Fruit fly (Drosophila melanogaster) whole organism, adult: ENCODE measurements around the gene Fas3.
A peak's percentile ranks its signal among the peaks of the same experiment; 100 is the strongest.

Experiments used
- CG11617 ChIP-seq: fragments of 200-800 bp; sonication (Bioruptor generic); optimal IDR thresholded peaks from 2 replicates; lab custom pipeline; 2017; ENCODE audit warnings: mild to moderate bottlenecking, missing biosample characterization, missing genetic modification reagents, missing genetic modification characterization
- CG12768 ChIP-seq: fragments of 200-800 bp; sonication (Bioruptor generic); optimal IDR thresholded peaks from 2 replicates; lab custom pipeline; 2017; ENCODE audit warnings: missing biosample characterization, missing genetic modification characterization, mild to moderate bottlenecking, moderate library complexity, missing genetic modification reagents
- CG14711 ChIP-seq: fragments of 200-800 bp; sonication (Bioruptor generic); optimal IDR thresholded peaks from 2 replicates; lab custom pipeline; 2018; ENCODE audit warnings: missing biosample characterization, mild to moderate bottlenecking, missing genetic modification characterization, moderate library complexity
- CG1620 ChIP-seq: fragments of 200-800 bp; sonication (Bioruptor generic); optimal IDR thresholded peaks from 2 replicates; lab custom pipeline; 2016; ENCODE audit warnings: missing biosample characterization, missing genetic modification characterization
- CG33017 ChIP-seq: fragments of 200-800 bp; sonication (Bioruptor generic); optimal IDR thresholded peaks from 2 replicates; lab custom pipeline; 2018; ENCODE audit warnings: missing biosample characterization, mild to moderate bottlenecking, missing genetic modification characterization, moderate library complexity
- CG5204 ChIP-seq: fragments of 200-800 bp; sonication (Bioruptor generic); optimal IDR thresholded peaks from 2 replicates; lab custom pipeline; 2016; ENCODE audit warnings: missing biosample characterization, missing genetic modification characterization
- CG7045 ChIP-seq: fragments of 200-800 bp; sonication (Bioruptor generic); optimal IDR thresholded peaks from 2 replicates; lab custom pipeline; 2017; ENCODE audit warnings: missing biosample characterization, mild to moderate bottlenecking, missing genetic modification characterization
- CG7101 ChIP-seq: fragments of 200-800 bp; sonication (Bioruptor generic); optimal IDR thresholded peaks from 2 replicates; lab custom pipeline; 2018; ENCODE audit warnings: missing biosample characterization, mild to moderate bottlenecking, missing genetic modification characterization, moderate library complexity
- Clk ChIP-seq: fragments of 200-800 bp; sonication (Bioruptor generic); optimal IDR thresholded peaks from 2 replicates; lab custom pipeline; 2017; ENCODE audit warnings: missing biosample characterization, missing genetic modification characterization
- Crg-1 ChIP-seq: fragments of 200-800 bp; sonication (Bioruptor generic); optimal IDR thresholded peaks from 2 replicates; lab custom pipeline; 2016; ENCODE audit warnings: missing biosample characterization, missing genetic modification characterization
- Hr96 ChIP-seq: fragments of 200-800 bp; sonication (Bioruptor generic); optimal IDR thresholded peaks from 2 replicates; lab custom pipeline; 2016; ENCODE audit warnings: missing biosample characterization, missing genetic modification characterization
- Mnt ChIP-seq: fragments of 200-800 bp; sonication (Bioruptor generic); optimal IDR thresholded peaks from 2 replicates; lab custom pipeline; 2016; ENCODE audit warnings: missing biosample characterization, mild to moderate bottlenecking, missing genetic modification characterization
- bab1 ChIP-seq: fragments of 200-800 bp; sonication (Bioruptor generic); optimal IDR thresholded peaks from 3 replicates; lab custom pipeline; 2019; ENCODE audit warnings: missing biosample characterization, mild to moderate bottlenecking, missing genetic modification characterization, moderate library complexity
- cic ChIP-seq: fragments of 200-800 bp; sonication (Bioruptor generic); optimal IDR thresholded peaks from 2 replicates; lab custom pipeline; 2017; ENCODE audit warnings: missing biosample characterization, mild to moderate bottlenecking, missing genetic modification characterization, moderate library complexity
- cnc ChIP-seq, 2 experiments: fragments of >200 bp; optimal IDR thresholded peaks; 2 replicates each; lab custom pipeline; 2017
- kay ChIP-seq: fragments of 200-800 bp; sonication (Bioruptor generic); peaks from one replicate; lab custom pipeline; 2016; ENCODE audit warnings: missing biosample characterization, missing genetic modification characterization, borderline replicate concordance
- ovo ChIP-seq: fragments of 200-800 bp; sonication (Bioruptor generic); optimal IDR thresholded peaks from 2 replicates; lab custom pipeline; 2016; ENCODE audit warnings: missing biosample characterization, missing genetic modification characterization
- pad ChIP-seq: fragments of 200-800 bp; sonication (Bioruptor generic); optimal IDR thresholded peaks from 3 replicates; lab custom pipeline; 2017; ENCODE audit warnings: missing biosample characterization, missing genetic modification characterization, mild to moderate bottlenecking, moderate library complexity, missing genetic modification reagents
- tj ChIP-seq: fragments of 200-800 bp; sonication (Bioruptor generic); optimal IDR thresholded peaks from 3 replicates; lab custom pipeline; 2017; ENCODE audit warnings: missing biosample characterization, mild to moderate bottlenecking, missing genetic modification characterization, moderate library complexity
- toe ChIP-seq: fragments of 200-800 bp; sonication (Bioruptor generic); optimal IDR thresholded peaks from 2 replicates; lab custom pipeline; 2016; ENCODE audit warnings: missing biosample characterization, missing genetic modification characterization

Fas3 gene

DNA sequence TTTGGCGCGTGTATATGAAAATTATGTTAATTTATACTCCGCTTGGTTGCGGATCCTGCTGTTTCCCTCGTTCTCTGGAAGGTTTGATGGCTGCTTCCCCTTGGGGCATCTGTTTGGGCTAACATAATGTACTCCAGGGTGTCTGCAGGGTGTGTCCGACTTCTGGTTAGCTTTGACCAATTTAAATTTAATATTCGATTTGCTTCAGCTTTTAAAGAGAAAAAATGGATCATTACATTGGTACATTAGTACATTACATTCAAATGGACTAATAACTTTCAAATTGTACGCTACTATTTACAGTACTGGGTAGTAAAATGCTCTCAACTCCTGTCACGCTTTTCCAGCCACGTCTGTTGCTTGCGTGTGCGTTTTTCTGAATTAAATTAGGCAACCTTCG, 57.2 kb downstream of the Fas3 start:
- no peak for TF ChIP-seq pad (GFP tag; lab: Kevin White, UChicago)
- TF ChIP-seq CG33017 (tag; lab: Kevin White, UChicago): no peak
- TF ChIP-seq CG11617 (GFP tag; lab: Kevin White, UChicago): no peak
- no peak for TF ChIP-seq CG1620 (GFP tag; lab: Kevin White, UChicago)
- TF ChIP-seq Hr96 (GFP tag; lab: Kevin White, UChicago): no peak
- TF ChIP-seq CG7101 (tag; lab: Kevin White, UChicago): no peak
- TF ChIP-seq toe (GFP tag; lab: Kevin White, UChicago): no peak
- TF ChIP-seq Mnt (GFP tag; lab: Kevin White, UChicago): no peak
- no peak for TF ChIP-seq CG12768
- TF ChIP-seq cnc (optimal IDR thresholded peaks at IDR 0.05; lab: Kevin White, UChicago): no peak
- TF ChIP-seq bab1 (GFP tag; lab: Kevin White, UChicago): no peak
- TF ChIP-seq Crg-1 (GFP tag; lab: Kevin White, UChicago): no peak
- no peak for TF ChIP-seq kay (GFP tag; lab: Kevin White, UChicago)
- TF ChIP-seq cic: no peak
- no peak for TF ChIP-seq ovo
- TF ChIP-seq CG14711 (tag; lab: Kevin White, UChicago): no peak
- TF ChIP-seq Clk: no peak
- TF ChIP-seq tj: no peak
- TF ChIP-seq CG7045 (GFP tag; lab: Kevin White, UChicago): no peak
- no peak for TF ChIP-seq CG5204

DNA sequence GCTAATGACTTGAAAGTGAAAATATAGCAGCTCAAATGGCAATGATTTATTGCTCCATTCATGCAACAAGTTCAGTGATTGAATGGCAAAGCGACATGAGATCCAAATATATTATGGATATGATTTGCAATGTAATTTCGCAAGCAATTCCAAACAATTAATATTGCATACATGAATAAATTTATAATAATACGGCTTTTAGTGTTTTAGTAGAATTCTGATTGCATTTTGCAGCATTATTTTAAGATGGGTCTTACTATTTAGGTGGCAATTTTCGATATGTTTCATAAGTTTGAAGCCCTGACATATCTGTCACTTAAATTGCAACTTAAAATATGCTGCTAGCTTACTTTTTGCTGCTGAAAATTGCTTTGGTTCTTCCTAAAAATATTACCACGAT, 58.4 kb downstream of the Fas3 start, which contains the start of gene CG34171:
Gene CG34171 (plus strand): TSS at position 301 of the 400 bp plus-strand sequence.
- TF ChIP-seq kay (GFP tag; lab: Kevin White, UChicago) (peak; percentile 46), cic (no peak)

- TF ChIP-seq toe (GFP tag; lab: Kevin White, UChicago) (no peak), pad (GFP tag; lab: Kevin White, UChicago) (no peak), cic (no peak), cnc (optimal IDR thresholded peaks at IDR 0.05; lab: Kevin White, UChicago) (no peak), CG1620 (GFP tag; lab: Kevin White, UChicago) (no peak), CG33017 (tag; lab: Kevin White, UChicago) (no peak), CG7045 (GFP tag; lab: Kevin White, UChicago) (no peak), CG11617 (GFP tag; lab: Kevin White, UChicago) (no peak), kay (GFP tag; lab: Kevin White, UChicago) (no peak), Clk (no peak), bab1 (GFP tag; lab: Kevin White, UChicago) (no peak), Mnt (GFP tag; lab: Kevin White, UChicago) (no peak), CG7101 (tag; lab: Kevin White, UChicago) (no peak), CG14711 (tag; lab: Kevin White, UChicago) (no peak), CG12768 (no peak), Hr96 (GFP tag; lab: Kevin White, UChicago) (no peak), CG5204 (no peak)
These were observed 67.8 kb downstream of the Fas3 start for dm6 chr2L:18387749-18388148.

dm6 chr2L:18389987-18390386, 70.1 kb downstream of the Fas3 start:
- no peak for TF ChIP-seq cnc (optimal IDR thresholded peaks at IDR 0.05; lab: Kevin White, UChicago)
- no peak for TF ChIP-seq bab1 (GFP tag; lab: Kevin White, UChicago)
- no peak for TF ChIP-seq Mnt (GFP tag; lab: Kevin White, UChicago)
- TF ChIP-seq pad (GFP tag; lab: Kevin White, UChicago): no peak
- TF ChIP-seq tj: no peak
- TF ChIP-seq CG11617 (GFP tag; lab: Kevin White, UChicago): no peak
- no peak for TF ChIP-seq CG1620 (GFP tag; lab: Kevin White, UChicago)
- TF ChIP-seq CG7045 (GFP tag; lab: Kevin White, UChicago): no peak
- no peak for TF ChIP-seq Crg-1 (GFP tag; lab: Kevin White, UChicago)
- TF ChIP-seq CG12768: no peak
- TF ChIP-seq CG33017 (tag; lab: Kevin White, UChicago): no peak
- no peak for TF ChIP-seq toe (GFP tag; lab: Kevin White, UChicago)
- no peak for TF ChIP-seq kay (GFP tag; lab: Kevin White, UChicago)
- no peak for TF ChIP-seq Hr96 (GFP tag; lab: Kevin White, UChicago)
- no peak for TF ChIP-seq CG5204
- TF ChIP-seq ovo: no peak
- TF ChIP-seq Clk: no peak
- TF ChIP-seq CG7101 (tag; lab: Kevin White, UChicago): no peak

DNA sequence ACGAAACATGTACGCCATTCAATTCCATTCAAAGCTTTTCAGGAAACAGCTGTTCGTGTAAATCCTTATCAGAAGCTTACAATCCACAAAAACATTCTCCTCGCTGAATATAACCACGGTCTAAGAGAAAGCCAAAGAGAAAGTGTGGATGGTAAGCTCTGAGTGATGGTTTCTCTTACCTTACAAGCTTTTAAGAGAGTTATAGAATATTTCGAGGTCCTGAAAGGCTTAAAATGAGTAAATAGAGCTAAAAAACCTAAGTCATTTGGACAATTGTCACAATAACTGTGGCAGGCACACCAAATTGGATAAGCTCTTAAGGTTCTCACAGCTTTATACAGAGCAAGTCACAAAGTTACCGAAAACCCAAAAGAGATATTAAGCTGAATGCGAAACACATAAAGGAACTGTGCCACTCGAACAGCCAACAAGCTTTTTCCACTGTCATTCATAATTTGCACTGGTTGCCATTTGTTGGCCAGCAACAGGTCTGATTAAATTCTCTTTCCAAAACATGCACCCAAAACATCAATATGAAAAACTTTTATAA, 75.4 kb downstream of the Fas3 start:
- TF ChIP-seq CG11617 (GFP tag; lab: Kevin White, UChicago): no peak
- TF ChIP-seq CG1620 (GFP tag; lab: Kevin White, UChicago): no peak
- no peak for TF ChIP-seq CG7045 (GFP tag; lab: Kevin White, UChicago)
- TF ChIP-seq cnc (optimal IDR thresholded peaks at IDR 0.05; lab: Kevin White, UChicago): no peak
- no peak for TF ChIP-seq Mnt (GFP tag; lab: Kevin White, UChicago)
- no peak for TF ChIP-seq Crg-1 (GFP tag; lab: Kevin White, UChicago)
- TF ChIP-seq CG12768: no peak

DNA sequence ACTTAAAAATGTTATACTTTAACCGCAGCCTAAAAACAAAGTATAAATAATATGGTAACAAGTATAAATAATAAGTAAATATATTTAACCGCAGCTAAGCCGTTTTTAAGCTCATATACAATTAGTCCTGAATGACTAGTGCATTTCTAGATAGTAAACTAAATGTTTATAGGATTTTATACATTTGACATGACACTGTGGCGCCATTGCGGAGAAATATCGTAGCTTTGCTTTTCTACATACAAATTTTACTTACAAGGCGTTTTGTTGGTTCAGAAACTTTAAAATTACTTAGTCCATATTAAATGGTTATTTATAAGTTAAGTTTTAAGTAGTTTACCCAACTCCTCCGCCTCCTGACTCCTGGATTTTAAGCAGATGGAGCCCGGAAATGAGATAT, 121.3 kb downstream of the Fas3 start:
- no peak for TF ChIP-seq pad (GFP tag; lab: Kevin White, UChicago)
- TF ChIP-seq Crg-1 (GFP tag; lab: Kevin White, UChicago): peak; percentile 3
- TF ChIP-seq CG5204: peak; percentile 52
- TF ChIP-seq CG1620 (GFP tag; lab: Kevin White, UChicago): no peak
- TF ChIP-seq CG33017 (tag; lab: Kevin White, UChicago): no peak
- TF ChIP-seq CG14711 (tag; lab: Kevin White, UChicago): no peak
- no peak for TF ChIP-seq tj
- TF ChIP-seq toe (GFP tag; lab: Kevin White, UChicago): peak; percentile 4
- TF ChIP-seq bab1 (GFP tag; lab: Kevin White, UChicago): no peak
- peak; percentile 29 for TF ChIP-seq ovo
- TF ChIP-seq kay (GFP tag; lab: Kevin White, UChicago): no peak
- no peak for TF ChIP-seq CG12768
- TF ChIP-seq CG11617 (GFP tag; lab: Kevin White, UChicago): no peak
- TF ChIP-seq CG7101 (tag; lab: Kevin White, UChicago): peak; percentile 30
- TF ChIP-seq Mnt (GFP tag; lab: Kevin White, UChicago): no peak
- no peak for TF ChIP-seq cic
- no peak for TF ChIP-seq Hr96 (GFP tag; lab: Kevin White, UChicago)
- no peak for TF ChIP-seq Clk
- TF ChIP-seq cnc (optimal IDR thresholded peaks at IDR 0.05; lab: Kevin White, UChicago): no peak
- no peak for TF ChIP-seq CG7045 (GFP tag; lab: Kevin White, UChicago)
